Fruit fly (Drosophila melanogaster) whole organism, embryonic: ENCODE data around the gene jv.
A peak's percentile ranks its signal among the peaks of the same experiment; 100 is the strongest.

ENCODE experiments used
- Atf-2 ChIP-seq: fragments of 200-800 bp; sonication (Bioruptor generic); optimal IDR thresholded peaks from 2 replicates; lab custom pipeline; 2016; ENCODE audit warnings: missing biosample characterization, missing genetic modification characterization
- Bgb ChIP-seq: fragments of 200-800 bp; sonication (Bioruptor generic); IDR thresholded peaks from 2 replicates; pipeline ENCODE4 v1.3.6; 2022; ENCODE audit warnings: missing biosample characterization, missing genetic modification characterization; ENCODE audit not compliant: partially characterized antibody
- CG10209 ChIP-seq: fragments of 200-800 bp; sonication (Bioruptor generic); optimal IDR thresholded peaks from 3 replicates; lab custom pipeline; 2017; ENCODE audit warnings: missing biosample characterization, mild to moderate bottlenecking, missing genetic modification characterization, missing genetic modification reagents
- CG10979 ChIP-seq: fragments of 200-800 bp; sonication (Bioruptor generic); optimal IDR thresholded peaks from 2 replicates; lab custom pipeline; 2018; ENCODE audit warnings: missing biosample characterization, mild to moderate bottlenecking, missing genetic modification characterization, moderate library complexity
- CG11695 ChIP-seq: fragments of 200-800 bp; sonication (Bioruptor generic); IDR thresholded peaks from 3 replicates; pipeline ENCODE4 v1.3.6; 2022; ENCODE audit warnings: missing biosample characterization, missing genetic modification characterization
- CG11723 ChIP-seq: fragments of 200-800 bp; sonication (Bioruptor generic); optimal IDR thresholded peaks from 2 replicates; lab custom pipeline; 2017; ENCODE audit warnings: missing biosample characterization, mild to moderate bottlenecking, missing genetic modification characterization
- CG15601 ChIP-seq: fragments of 200-800 bp; sonication (Bioruptor generic); optimal IDR thresholded peaks from 3 replicates; lab custom pipeline; 2019; ENCODE audit warnings: missing biosample characterization, mild to moderate bottlenecking, missing genetic modification characterization, moderate library complexity
- CG16863 ChIP-seq: fragments of 200-800 bp; sonication (Bioruptor generic); optimal IDR thresholded peaks from 3 replicates; lab custom pipeline; 2016; ENCODE audit warnings: missing biosample characterization, missing genetic modification characterization
- CG17612 ChIP-seq: fragments of 200-800 bp; sonication (Bioruptor generic); IDR thresholded peaks from 2 replicates; pipeline ENCODE4 v1.3.6; 2022; ENCODE audit warnings: missing biosample characterization, missing genetic modification characterization
- CG4730 ChIP-seq: fragments of 200-800 bp; sonication (Bioruptor generic); IDR thresholded peaks from 2 replicates; pipeline ENCODE4 v1.3.6; 2022; ENCODE audit warnings: missing biosample characterization, missing genetic modification characterization
- CG6254 ChIP-seq: fragments of 200-800 bp; sonication (Bioruptor generic); optimal IDR thresholded peaks from 3 replicates; lab custom pipeline; 2017; ENCODE audit warnings: mild to moderate bottlenecking, missing biosample characterization, missing genetic modification reagents, missing genetic modification characterization
- CG6689 ChIP-seq: fragments of 200-800 bp; sonication (Bioruptor generic); IDR thresholded peaks from 2 replicates; pipeline ENCODE4 v1.3.6; 2022; ENCODE audit warnings: missing biosample characterization, missing genetic modification characterization
- CG7372 ChIP-seq: fragments of 200-800 bp; sonication (Bioruptor generic); IDR thresholded peaks from 2 replicates; pipeline ENCODE4 v1.3.6; 2022; ENCODE audit warnings: missing biosample characterization, missing genetic modification characterization
- CG9437 ChIP-seq: fragments of 200-800 bp; sonication (Bioruptor generic); optimal IDR thresholded peaks from 2 replicates; lab custom pipeline; 2018; ENCODE audit warnings: missing biosample characterization, mild to moderate bottlenecking, missing genetic modification characterization
- Chrac-16 ChIP-seq: fragments of 200-800 bp; sonication (Bioruptor generic); optimal IDR thresholded peaks from 3 replicates; lab custom pipeline; 2016; ENCODE audit warnings: missing biosample characterization, missing genetic modification characterization
- D19B ChIP-seq: fragments of 200-800 bp; sonication (Bioruptor generic); optimal IDR thresholded peaks from 2 replicates; lab custom pipeline; 2017; ENCODE audit warnings: missing biosample characterization, mild to moderate bottlenecking, missing genetic modification characterization
- Dfd ChIP-seq, 2 experiments: fragments of >200 bp; optimal IDR thresholded peaks; 2 replicates each; lab custom pipeline; 2017; ENCODE audit warnings: missing biosample characterization in 2 of 2, missing genetic modification characterization in 2 of 2
- Dip3 ChIP-seq: fragments of 200-800 bp; sonication (Bioruptor generic); optimal IDR thresholded peaks from 3 replicates; lab custom pipeline; 2016; ENCODE audit warnings: missing biosample characterization, missing genetic modification characterization
- Dll ChIP-seq: fragments of 200-800 bp; sonication (Bioruptor generic); IDR thresholded peaks from 4 replicates; pipeline ENCODE4 v1.3.6; 2022; ENCODE audit warnings: missing biosample characterization, missing genetic modification characterization; ENCODE audit not compliant: partially characterized antibody
- Fer1 ChIP-seq: fragments of 200-800 bp; sonication (Bioruptor generic); optimal IDR thresholded peaks from 2 replicates; lab custom pipeline; 2017; ENCODE audit warnings: missing biosample characterization, mild to moderate bottlenecking, missing genetic modification characterization
- Hr3 ChIP-seq: fragments of 200-800 bp; sonication (Bioruptor generic); optimal IDR thresholded peaks from 3 replicates; lab custom pipeline; 2016; ENCODE audit warnings: missing biosample characterization, missing genetic modification characterization
- Hr78 ChIP-seq, 2 experiments: fragments of 200-800 bp in 1 of 2; fragments of >200 bp in 1 of 2; sonication (Bioruptor generic) in 1 of 2; optimal IDR thresholded peaks; 2 replicates each; lab custom pipeline; 2017 to 2019; ENCODE audit warnings: missing biosample characterization in 2 of 2, missing genetic modification characterization in 2 of 2, mild to moderate bottlenecking in 1 of 2, moderate library complexity in 1 of 2
- MTF-1 ChIP-seq: fragments of 200-800 bp; sonication (Bioruptor generic); optimal IDR thresholded peaks from 2 replicates; lab custom pipeline; 2018; ENCODE audit warnings: missing biosample characterization, mild to moderate bottlenecking, missing genetic modification characterization, borderline replicate concordance
- NC2α ChIP-seq: fragments of 200-800 bp; sonication (Bioruptor generic); optimal IDR thresholded peaks from 2 replicates; lab custom pipeline; 2016; ENCODE audit warnings: missing biosample characterization, missing genetic modification characterization
- NK7.1 ChIP-seq: fragments of 200-800 bp; sonication (Bioruptor generic); optimal IDR thresholded peaks from 3 replicates; lab custom pipeline; 2016; ENCODE audit warnings: missing biosample characterization, missing genetic modification characterization
- NfI ChIP-seq: fragments of 200-800 bp; sonication (Bioruptor generic); optimal IDR thresholded peaks from 3 replicates; lab custom pipeline; 2018; ENCODE audit warnings: missing biosample characterization, mild to moderate bottlenecking, missing genetic modification characterization, moderate library complexity
- Ssrp ChIP-seq: fragments of 200-800 bp; sonication (Bioruptor generic); optimal IDR thresholded peaks from 2 replicates; lab custom pipeline; 2018; ENCODE audit warnings: missing biosample characterization, mild to moderate bottlenecking, missing genetic modification characterization, moderate library complexity
- ab ChIP-seq: fragments of 200-800 bp; sonication (Bioruptor generic); optimal IDR thresholded peaks from 2 replicates; lab custom pipeline; 2016; ENCODE audit warnings: missing biosample characterization, missing genetic modification characterization
- al ChIP-seq: fragments of 200-800 bp; sonication (Bioruptor generic); IDR thresholded peaks from 2 replicates; pipeline ENCODE4 v1.3.6; 2022; ENCODE audit warnings: missing biosample characterization, missing genetic modification characterization
- amos ChIP-seq: fragments of 200-800 bp; sonication (Bioruptor generic); IDR thresholded peaks from 2 replicates; pipeline ENCODE4 v1.3.6; 2022; ENCODE audit warnings: missing biosample characterization, missing genetic modification characterization; ENCODE audit not compliant: partially characterized antibody
- ato ChIP-seq: fragments of 200-800 bp; sonication (Bioruptor generic); IDR thresholded peaks from 2 replicates; pipeline ENCODE4 v1.3.6; 2022; ENCODE audit warnings: missing biosample characterization, missing genetic modification characterization; ENCODE audit not compliant: partially characterized antibody
- caup ChIP-seq: fragments of 200-800 bp; sonication (Bioruptor generic); optimal IDR thresholded peaks from 3 replicates; lab custom pipeline; 2017; ENCODE audit warnings: missing biosample characterization, mild to moderate bottlenecking, missing genetic modification characterization, moderate library complexity; ENCODE audit not compliant: severe bottlenecking
- ci ChIP-seq: fragments of 200-800 bp; sonication (Bioruptor generic); IDR thresholded peaks from 3 replicates; pipeline ENCODE4 v1.3.6; 2022; ENCODE audit warnings: missing biosample characterization, missing genetic modification characterization
- dmrt11E ChIP-seq: fragments of 200-800 bp; sonication (Bioruptor generic); optimal IDR thresholded peaks from 3 replicates; lab custom pipeline; 2018; ENCODE audit warnings: missing biosample characterization, mild to moderate bottlenecking, missing genetic modification characterization, moderate library complexity
- gcm2 ChIP-seq: fragments of 200-800 bp; sonication (Bioruptor generic); optimal IDR thresholded peaks from 2 replicates; lab custom pipeline; 2016; ENCODE audit warnings: missing biosample characterization, missing genetic modification characterization
- hb ChIP-seq: fragments of 200-800 bp; sonication (Bioruptor generic); IDR thresholded peaks from 3 replicates; pipeline ENCODE4 v1.3.6; 2022; ENCODE audit warnings: missing biosample characterization, missing genetic modification characterization; ENCODE audit not compliant: partially characterized antibody
- hbn ChIP-seq: fragments of 200-800 bp; sonication (Bioruptor generic); IDR thresholded peaks from 2 replicates; pipeline ENCODE4 v1.3.6; 2022; ENCODE audit warnings: missing biosample characterization, missing genetic modification characterization; ENCODE audit not compliant: partially characterized antibody
- jumu ChIP-seq: fragments of 200-800 bp; sonication (Bioruptor generic); optimal IDR thresholded peaks from 3 replicates; lab custom pipeline; 2016; ENCODE audit warnings: missing biosample characterization, missing genetic modification characterization
- ken ChIP-seq: fragments of 200-800 bp; sonication (Bioruptor generic); IDR thresholded peaks from 3 replicates; pipeline ENCODE4 v1.3.6; 2022; ENCODE audit warnings: missing biosample characterization, missing genetic modification characterization
- prd ChIP-seq, 3 experiments: fragments of >200 bp in 2 of 3; fragments of 200-800 bp in 1 of 3; sonication (Bioruptor generic) in 1 of 3; optimal IDR thresholded peaks in 2 of 3; IDR thresholded peaks in 1 of 3; 2 replicates in 2 of 3; 3 replicates in 1 of 3; pipeline versions ENCODE4 v1.3.6 to Lab custom; 2017 to 2022; ENCODE audit warnings: missing biosample characterization in 1 of 3, missing genetic modification characterization in 1 of 3
- pzg ChIP-seq: fragments of 200-800 bp; sonication (Bioruptor generic); optimal IDR thresholded peaks from 3 replicates; lab custom pipeline; 2018; ENCODE audit warnings: missing biosample characterization, mild to moderate bottlenecking, missing genetic modification characterization, moderate library complexity
- ranshi ChIP-seq: fragments of 200-800 bp; sonication (Bioruptor generic); IDR thresholded peaks from 2 replicates; pipeline ENCODE4 v1.3.6; 2022; ENCODE audit warnings: missing biosample characterization, missing genetic modification characterization
- repo ChIP-seq: fragments of 200-800 bp; sonication (Bioruptor generic); optimal IDR thresholded peaks from 2 replicates; lab custom pipeline; 2016; ENCODE audit warnings: missing biosample characterization, missing genetic modification characterization
- sens-2 ChIP-seq: fragments of 200-800 bp; sonication (Bioruptor generic); IDR thresholded peaks from 2 replicates; pipeline ENCODE4 v1.3.6; 2022; ENCODE audit warnings: missing biosample characterization, missing genetic modification characterization
- sim ChIP-seq: fragments of 200-800 bp; sonication (Bioruptor generic); IDR thresholded peaks from 2 replicates; pipeline ENCODE4 v1.3.6; 2022; ENCODE audit warnings: missing biosample characterization, missing genetic modification characterization
- so ChIP-seq: fragments of 200-800 bp; sonication (Bioruptor generic); IDR thresholded peaks from 3 replicates; pipeline ENCODE4 v1.3.6; 2022; ENCODE audit warnings: missing biosample characterization, missing genetic modification characterization
- sr ChIP-seq: fragments of 200-800 bp; sonication (Bioruptor generic); IDR thresholded peaks from 3 replicates; pipeline ENCODE4 v1.3.6; 2022; ENCODE audit warnings: missing biosample characterization, missing genetic modification characterization
- tgo ChIP-seq: fragments of 200-800 bp; sonication (Bioruptor generic); IDR thresholded peaks from 3 replicates; pipeline ENCODE4 v1.3.6; 2022; ENCODE audit warnings: missing biosample characterization, missing genetic modification characterization
- tx ChIP-seq: fragments of 200-800 bp; sonication (Bioruptor generic); optimal IDR thresholded peaks from 2 replicates; lab custom pipeline; 2016; ENCODE audit warnings: missing biosample characterization, missing genetic modification characterization
- zen2 ChIP-seq: fragments of 200-800 bp; sonication (Bioruptor generic); IDR thresholded peaks from 3 replicates; pipeline ENCODE4 v1.3.6; 2022; ENCODE audit warnings: missing biosample characterization, missing genetic modification characterization; ENCODE audit not compliant: partially characterized antibody

Gene jv

dm6 chr3L:6576709-6577108 is 12.6 kb downstream of the jv start (continued):
- no peak for TF ChIP-seq zen2 (GFP tag; lab: Robert Waterston, UW)
- peak; percentile 51; the same call in 1 of the 2 replicates for TF ChIP-seq sens-2 (GFP tag; lab: Robert Waterston, UW)
- no peak for TF ChIP-seq al
- TF ChIP-seq tgo = peak; percentile 73
- TF ChIP-seq MTF-1 (GFP tag; lab: Kevin White, UChicago) = no peak
- no peak for TF ChIP-seq CG6254 (GFP tag; lab: Kevin White, UChicago)
- no peak for TF ChIP-seq amos
- TF ChIP-seq Dip3 (GFP tag; lab: Kevin White, UChicago) = no peak
- peak; percentile 61 for TF ChIP-seq ranshi (GFP tag; lab: Robert Waterston, UW)
- peak; percentile 73 for TF ChIP-seq CG4730 (GFP tag; lab: Robert Waterston, UW)
- peak; percentile 24 for TF ChIP-seq repo
- TF ChIP-seq sim (GFP tag; lab: Robert Waterston, UW) = no peak
- TF ChIP-seq caup (GFP tag; lab: Kevin White, UChicago) = peak; percentile 56
- TF ChIP-seq CG9437 (GFP tag; lab: Kevin White, UChicago) = peak; percentile 31
- TF ChIP-seq ab (GFP tag; lab: Kevin White, UChicago) = no peak
- TF ChIP-seq CG15601 = no peak
- TF ChIP-seq tx (GFP tag; lab: Kevin White, UChicago) = peak; percentile 40
- TF ChIP-seq Ssrp (tag; lab: Kevin White, UChicago) = peak; percentile 67
- no peak for TF ChIP-seq Dll (GFP tag; lab: Robert Waterston, UW)
- no peak for TF ChIP-seq prd (optimal IDR thresholded peaks at IDR 0.05; lab: Kevin White, UChicago)
- peak; percentile 79 for TF ChIP-seq prd (GFP tag; IDR thresholded peaks at IDR 0.05; lab: Robert Waterston, UW)
- TF ChIP-seq hbn = no peak
- no peak for TF ChIP-seq gcm2 (GFP tag; lab: Kevin White, UChicago)
- TF ChIP-seq hb = no peak
- no peak for TF ChIP-seq NC2α
- peak; percentile 56 for TF ChIP-seq CG7372 (GFP tag; lab: Robert Waterston, UW)
- no peak for TF ChIP-seq CG10979 (tag; lab: Kevin White, UChicago)
- peak; percentile 36 for TF ChIP-seq CG16863 (GFP tag; lab: Kevin White, UChicago)
- TF ChIP-seq Hr78 (GFP tag; optimal IDR thresholded peaks at IDR 0.05; lab: Kevin White, UChicago) = peak in 1 of 2 experiments; percentile 84
- TF ChIP-seq Hr3 (GFP tag; lab: Kevin White, UChicago) = peak; percentile 27
- peak; percentile 76; the same call in 2 of the 3 replicates for TF ChIP-seq so
- peak; percentile 13 for TF ChIP-seq Atf-2 (GFP tag; lab: Kevin White, UChicago)
- peak; percentile 14 for TF ChIP-seq Chrac-16
- no peak for TF ChIP-seq pzg (GFP tag; lab: Kevin White, UChicago)
- peak; percentile 68 for TF ChIP-seq CG6689 (GFP tag; lab: Robert Waterston, UW)
- TF ChIP-seq Dfd (GFP tag; optimal IDR thresholded peaks at IDR 0.05; lab: Kevin White, UChicago) = no peak
- TF ChIP-seq ken (GFP tag; lab: Robert Waterston, UW) = peak; percentile 63; the same call in 1 of the 3 replicates
- TF ChIP-seq ci (GFP tag; lab: Robert Waterston, UW) = peak; percentile 89
- TF ChIP-seq jumu = no peak
- TF ChIP-seq D19B = no peak
- TF ChIP-seq NfI (GFP tag; lab: Kevin White, UChicago) = peak; percentile 53
- TF ChIP-seq sr (GFP tag; lab: Robert Waterston, UW) = no peak; the same call in 2 of the 3 replicates
- TF ChIP-seq ato (GFP tag; lab: Robert Waterston, UW) = no peak
- TF ChIP-seq Fer1 = no peak
- TF ChIP-seq CG10209 (GFP tag; lab: Kevin White, UChicago) = peak; percentile 36
- TF ChIP-seq CG11695 = peak; percentile 60; the same call in 2 of the 3 replicates
- TF ChIP-seq dmrt11E (tag; lab: Kevin White, UChicago) = no peak
- TF ChIP-seq NK7.1 (GFP tag; lab: Kevin White, UChicago) = peak; percentile 29
- TF ChIP-seq CG17612 (GFP tag; lab: Robert Waterston, UW) = peak; percentile 46; the same call in 1 of the 2 replicates
- peak; percentile 45 for TF ChIP-seq CG11723 (GFP tag; lab: Kevin White, UChicago)
- no peak for TF ChIP-seq Bgb (GFP tag; lab: Robert Waterston, UW)
